Fruit fly (Drosophila melanogaster): Measurements from ENCODE around the gene Roc1a.

The Roc1a gene

dm6 chrX:629239-629821, 17.8 kb upstream of the Roc1a start, which contains the start of the genes RpL36 and Mybbp1A (continued):
- peak; percentile 93 for TF ChIP-seq hb (GFP tag; IDR thresholded peaks at IDR 0.05; ENCODE audit: partially characterized antibody)
- TF ChIP-seq CG12071 (GFP tag; optimal IDR thresholded peaks at IDR 0.05), result peak; percentile 77
- TF ChIP-seq bowl (GFP tag; IDR thresholded peaks at IDR 0.05), result 0 out of 2 replicates have a peak, but pooled peaks have one; percentile 30
- TF ChIP-seq crc (GFP tag; optimal IDR thresholded peaks at IDR 0.05), result peak; percentile 52
- TF ChIP-seq stc (GFP tag; IDR thresholded peaks at IDR 0.05), result peak; percentile 45
- TF ChIP-seq Doc2 (GFP tag; IDR thresholded peaks at IDR 0.05), result no peak
- peak; percentile 58; the same call in 1 of the 2 replicates for TF ChIP-seq CG5953 (GFP tag; IDR thresholded peaks at IDR 0.05)
- TF ChIP-seq CG11247 (GFP tag; IDR thresholded peaks at IDR 0.05), result peak; percentile 63; the same call in 1 of the 2 replicates
- peak; percentile 77 for TF ChIP-seq slp2 (GFP tag; optimal IDR thresholded peaks at IDR 0.05)
- TF ChIP-seq CG2678 (tag; optimal IDR thresholded peaks at IDR 0.05), result peak; percentile 64
- peak; percentile 28 for TF ChIP-seq psq (GFP tag; optimal IDR thresholded peaks at IDR 0.05)
- peak; percentile 60 for TF ChIP-seq CG18764 (GFP tag; optimal IDR thresholded peaks at IDR 0.05)
- peak; percentile 90 for TF ChIP-seq Dll (GFP tag; IDR thresholded peaks at IDR 0.05; ENCODE audit: partially characterized antibody)
- TF ChIP-seq Ets97D (GFP tag; optimal IDR thresholded peaks at IDR 0.05), result peak; percentile 99
- peak; percentile 80 for TF ChIP-seq CG18599 (GFP tag; optimal IDR thresholded peaks at IDR 0.05)
- TF ChIP-seq kah (GFP tag; optimal IDR thresholded peaks at IDR 0.05), result peak; percentile 45
- TF ChIP-seq CG12744 (GFP tag; optimal IDR thresholded peaks at IDR 0.05), result peak; percentile 52
- no peak for TF ChIP-seq dmrt99B (tag; optimal IDR thresholded peaks at IDR 0.05)
- TF ChIP-seq Xrp1 (GFP tag; IDR thresholded peaks at IDR 0.05), result 0 out of 2 replicates have a peak, but pooled peaks have one; percentile 17
- peak; percentile 83 for TF ChIP-seq gro (GFP tag; optimal IDR thresholded peaks at IDR 0.05)
- TF ChIP-seq klu (GFP tag; IDR thresholded peaks at IDR 0.05), result peak; percentile 30; the same call in 1 of the 2 replicates
- no peak for TF ChIP-seq CG15073 (GFP tag; optimal IDR thresholded peaks at IDR 0.05)
- peak; percentile 54 for TF ChIP-seq ftz-f1 (GFP tag; optimal IDR thresholded peaks at IDR 0.05)
- TF ChIP-seq sima (GFP tag; optimal IDR thresholded peaks at IDR 0.05), result peak; percentile 24
- peak; percentile 62 for TF ChIP-seq bab2 (GFP tag; optimal IDR thresholded peaks at IDR 0.05)
- TF ChIP-seq row (GFP tag; IDR thresholded peaks at IDR 0.05), result peak; percentile 53; the same call in 2 of the 3 replicates
- TF ChIP-seq Max (GFP tag; optimal IDR thresholded peaks at IDR 0.05), result peak; percentile 80
- TF ChIP-seq Abd-B (GFP tag; optimal IDR thresholded peaks at IDR 0.05), result no peak
- peak; percentile 63; the same call in 1 of the 3 replicates for TF ChIP-seq gce (GFP tag; IDR thresholded peaks at IDR 0.05)
- TF ChIP-seq twi (tag; optimal IDR thresholded peaks at IDR 0.05), result peak; percentile 37
- peak; percentile 58; the same call in 2 of the 3 replicates for TF ChIP-seq Optix (GFP tag; IDR thresholded peaks at IDR 0.05)
- peak; percentile 66 for TF ChIP-seq CG7839 (tag; optimal IDR thresholded peaks at IDR 0.05)
- TF ChIP-seq ham (GFP tag; IDR thresholded peaks at IDR 0.05), result no peak
- TF ChIP-seq pb (GFP tag; optimal IDR thresholded peaks at IDR 0.05), result peak; percentile 76
- TF ChIP-seq tap (tag; optimal IDR thresholded peaks at IDR 0.05), result no peak
- peak; percentile 63; the same call in 1 of the 2 replicates for TF ChIP-seq CG16779 (GFP tag; IDR thresholded peaks at IDR 0.05)
- TF ChIP-seq NC2β (GFP tag; optimal IDR thresholded peaks at IDR 0.05), result peak; percentile 95
- peak; percentile 42 for TF ChIP-seq CG10147 (GFP tag; optimal IDR thresholded peaks at IDR 0.05)
- TF ChIP-seq CG3407 (GFP tag; optimal IDR thresholded peaks at IDR 0.05), result peak; percentile 58
- TF ChIP-seq CG11695 (GFP tag; IDR thresholded peaks at IDR 0.05), result 0 out of 3 replicates have a peak, but pooled peaks have one; percentile 36
- peak; percentile 66 for TF ChIP-seq Hand (GFP tag; optimal IDR thresholded peaks at IDR 0.05)
- peak; percentile 84 for TF ChIP-seq bcd (GFP tag; optimal IDR thresholded peaks at IDR 0.05)
- peak; percentile 64 for TF ChIP-seq CG10267 (tag; optimal IDR thresholded peaks at IDR 0.05)
- peak; percentile 56 for TF ChIP-seq Dad (GFP tag; optimal IDR thresholded peaks at IDR 0.05)
- TF ChIP-seq CG2875 (GFP tag; optimal IDR thresholded peaks at IDR 0.05), result peak; percentile 72
- peak; percentile 92 for TF ChIP-seq CG12659 (GFP tag; optimal IDR thresholded peaks at IDR 0.05)
- TF ChIP-seq gt (GFP tag; IDR thresholded peaks at IDR 0.05), result no peak
- no peak for TF ChIP-seq br (optimal IDR thresholded peaks at IDR 0.05)
- TF ChIP-seq CG1233 (GFP tag; optimal IDR thresholded peaks at IDR 0.05), result peak; percentile 67
- TF ChIP-seq z (GFP tag; IDR thresholded peaks at IDR 0.05), result no peak
